Fruit fly (Drosophila melanogaster) whole organism, prepupa: ENCODE data around the gene hth.
A peak's percentile ranks its signal among the peaks of the same experiment; 100 is the strongest.

Source experiments
- CG10669 ChIP-seq: fragments of 200-800 bp; sonication (Bioruptor generic); optimal IDR thresholded peaks from 3 replicates; lab custom pipeline; 2018; ENCODE audit warnings: missing biosample characterization, mild to moderate bottlenecking, missing genetic modification characterization, moderate library complexity
- CG15336 ChIP-seq: fragments of 200-800 bp; sonication (Bioruptor generic); IDR thresholded peaks from 2 replicates; pipeline ENCODE4 v1.3.6; 2022; ENCODE audit warnings: missing biosample characterization, missing genetic modification characterization
- CG1621 ChIP-seq: fragments of 200-800 bp; sonication (Bioruptor generic); optimal IDR thresholded peaks from 3 replicates; lab custom pipeline; 2018; ENCODE audit warnings: missing biosample characterization, mild to moderate bottlenecking, missing genetic modification characterization
- CG16779 ChIP-seq: fragments of 200-800 bp; sonication (Bioruptor generic); optimal IDR thresholded peaks from 3 replicates; lab custom pipeline; 2017; ENCODE audit warnings: missing biosample characterization, mild to moderate bottlenecking, missing genetic modification characterization
- CG3032 ChIP-seq: fragments of 200-800 bp; optimal IDR thresholded peaks from 2 replicates; lab custom pipeline; 2019; ENCODE audit warnings: missing biosample characterization, mild to moderate bottlenecking, missing genetic modification characterization, moderate library complexity
- CG31627 ChIP-seq: fragments of 200-800 bp; sonication (Bioruptor generic); optimal IDR thresholded peaks from 3 replicates; lab custom pipeline; 2016; ENCODE audit warnings: missing biosample characterization, missing genetic modification characterization
- CG32006 ChIP-seq: fragments of 200-800 bp; sonication (Bioruptor generic); optimal IDR thresholded peaks from 3 replicates; lab custom pipeline; 2017; ENCODE audit warnings: missing biosample characterization, mild to moderate bottlenecking, missing genetic modification characterization
- CG34406 ChIP-seq: fragments of 200-800 bp; sonication (Bioruptor generic); optimal IDR thresholded peaks from 3 replicates; lab custom pipeline; 2016; ENCODE audit warnings: missing biosample characterization, missing genetic modification characterization
- CG4318 ChIP-seq: fragments of 200-800 bp; sonication (Bioruptor generic); optimal IDR thresholded peaks from 3 replicates; lab custom pipeline; 2017; ENCODE audit warnings: missing biosample characterization, mild to moderate bottlenecking, missing genetic modification characterization
- CG6163 ChIP-seq: fragments of 200-800 bp; sonication (Bioruptor generic); IDR thresholded peaks from 3 replicates; pipeline ENCODE4 v1.3.6; 2022; ENCODE audit warnings: missing biosample characterization, missing genetic modification characterization
- CG6808 ChIP-seq: fragments of 200-800 bp; sonication (Bioruptor generic); optimal IDR thresholded peaks from 3 replicates; lab custom pipeline; 2017; ENCODE audit warnings: missing biosample characterization, missing genetic modification characterization, mild to moderate bottlenecking, moderate library complexity, missing genetic modification reagents
- CG6854 ChIP-seq: fragments of 200-800 bp; sonication (Bioruptor generic); optimal IDR thresholded peaks from 2 replicates; lab custom pipeline; 2017; ENCODE audit warnings: missing biosample characterization, mild to moderate bottlenecking, missing genetic modification characterization
- CG8119 ChIP-seq: fragments of 200-800 bp; sonication (Bioruptor generic); IDR thresholded peaks from 3 replicates; pipeline ENCODE4 v1.3.6; 2022; ENCODE audit warnings: missing biosample characterization, missing genetic modification characterization
- CG8632 ChIP-seq: fragments of 200-800 bp; sonication (Bioruptor generic); optimal IDR thresholded peaks from 3 replicates; lab custom pipeline; 2016; ENCODE audit warnings: missing biosample characterization, missing genetic modification characterization
- CG9139 ChIP-seq: fragments of 200-800 bp; sonication (Bioruptor generic); optimal IDR thresholded peaks from 3 replicates; lab custom pipeline; 2017; ENCODE audit warnings: missing biosample characterization, mild to moderate bottlenecking, missing genetic modification characterization
- Eip78C ChIP-seq: fragments of 200-800 bp; sonication (Bioruptor generic); peaks from one replicate; lab custom pipeline; 2016; ENCODE audit warnings: missing biosample characterization, missing genetic modification characterization
- Eip93F ChIP-seq: fragments of 200-800 bp; sonication (Bioruptor generic); optimal IDR thresholded peaks from 2 replicates; lab custom pipeline; 2016; ENCODE audit warnings: missing biosample characterization, mild to moderate bottlenecking, missing genetic modification characterization
- Ets96B ChIP-seq: fragments of 200-800 bp; optimal IDR thresholded peaks from 2 replicates; lab custom pipeline; 2019; ENCODE audit warnings: missing biosample characterization, mild to moderate bottlenecking, missing genetic modification characterization, moderate library complexity
- Hr39 ChIP-seq: fragments of 200-800 bp; sonication (Bioruptor generic); optimal IDR thresholded peaks from 2 replicates; lab custom pipeline; 2016; ENCODE audit warnings: missing biosample characterization, missing genetic modification characterization
- Met ChIP-seq: fragments of 200-800 bp; sonication (Bioruptor generic); optimal IDR thresholded peaks from 3 replicates; lab custom pipeline; 2016; ENCODE audit warnings: missing biosample characterization, missing genetic modification characterization
- Sox15 ChIP-seq: fragments of 200-800 bp; sonication (Bioruptor generic); optimal IDR thresholded peaks from 3 replicates; lab custom pipeline; 2016; ENCODE audit warnings: missing biosample characterization, missing genetic modification characterization
- acj6 ChIP-seq: fragments of 200-800 bp; sonication (Bioruptor generic); optimal IDR thresholded peaks from 3 replicates; lab custom pipeline; 2016; ENCODE audit warnings: missing biosample characterization, missing genetic modification characterization
- cyc ChIP-seq: fragments of 200-800 bp; sonication (Bioruptor generic); optimal IDR thresholded peaks from 3 replicates; lab custom pipeline; 2016; ENCODE audit warnings: missing biosample characterization, missing genetic modification characterization
- dsx ChIP-seq: fragments of 200-800 bp; optimal IDR thresholded peaks from 3 replicates; lab custom pipeline; 2019; ENCODE audit warnings: missing biosample characterization, mild to moderate bottlenecking, missing genetic modification characterization, moderate library complexity; ENCODE audit not compliant: poor library complexity, severe bottlenecking
- eg ChIP-seq: fragments of 200-800 bp; sonication (Bioruptor generic); IDR thresholded peaks from 3 replicates; pipeline ENCODE4 v1.3.6; 2022; ENCODE audit warnings: missing biosample characterization, missing genetic modification characterization
- fd59A ChIP-seq: fragments of 200-800 bp; sonication (Bioruptor generic); optimal IDR thresholded peaks from 2 replicates; lab custom pipeline; 2017; ENCODE audit warnings: missing biosample characterization, mild to moderate bottlenecking, missing genetic modification characterization, missing genetic modification reagents
- net ChIP-seq: fragments of 200-800 bp; sonication (Bioruptor generic); optimal IDR thresholded peaks from 3 replicates; lab custom pipeline; 2016; ENCODE audit warnings: missing biosample characterization, missing genetic modification characterization
- salr ChIP-seq, 2 experiments: fragments of 200-800 bp; sonication (Bioruptor generic); optimal IDR thresholded peaks; 3 replicates each; lab custom pipeline; 2016 to 2018; ENCODE audit warnings: missing biosample characterization in 2 of 2, missing genetic modification characterization in 2 of 2, mild to moderate bottlenecking in 1 of 2
- spab ChIP-seq: fragments of 200-800 bp; sonication (Bioruptor generic); optimal IDR thresholded peaks from 2 replicates; lab custom pipeline; 2017; ENCODE audit warnings: missing biosample characterization, mild to moderate bottlenecking, missing genetic modification characterization, missing genetic modification reagents
- ss ChIP-seq, 2 experiments: fragments of 200-800 bp; sonication (Bioruptor generic); optimal IDR thresholded peaks; 2 replicates in 1 of 2; 3 replicates in 1 of 2; lab custom pipeline; 2017 to 2018; ENCODE audit warnings: mild to moderate bottlenecking in 2 of 2, missing biosample characterization in 2 of 2, missing genetic modification characterization in 2 of 2, moderate library complexity in 1 of 2
- svp ChIP-seq: fragments of 200-800 bp; sonication (Bioruptor generic); peaks from one replicate; lab custom pipeline; 2016; ENCODE audit warnings: missing biosample characterization, missing genetic modification characterization
- topi ChIP-seq: fragments of 200-800 bp; sonication (Bioruptor generic); optimal IDR thresholded peaks from 3 replicates; lab custom pipeline; 2016; ENCODE audit warnings: missing biosample characterization, missing genetic modification characterization

The hth gene

dm6 chr3R:10594167-10594779, 45.1 kb downstream of the hth start:
- no peak for TF ChIP-seq Hr39
- no peak for TF ChIP-seq CG8632 (GFP tag; lab: Kevin White, UChicago)
- TF ChIP-seq Met: no peak

dm6 chr3R:10593270-10593669, 46.1 kb downstream of the hth start:
- TF ChIP-seq eg (GFP tag; lab: Robert Waterston, UW) (no peak), dsx (GFP tag; lab: Kevin White, UChicago) (peak; percentile 64)

dm6 chr3R:10592820-10593219, 46.5 kb downstream of the hth start:
- no peak for TF ChIP-seq Met
- no peak for TF ChIP-seq cyc (GFP tag; lab: Kevin White, UChicago)
- no peak for TF ChIP-seq eg (GFP tag; lab: Robert Waterston, UW)
- TF ChIP-seq ss (GFP tag; optimal IDR thresholded peaks at IDR 0.05; lab: Kevin White, UChicago): peak; percentile 76 to 77
- TF ChIP-seq Eip78C (GFP tag; lab: Kevin White, UChicago): peak; percentile 59
- no peak for TF ChIP-seq fd59A (GFP tag; lab: Kevin White, UChicago)
- TF ChIP-seq CG34406 (GFP tag; lab: Kevin White, UChicago): peak; percentile 2
- TF ChIP-seq CG6808 (GFP tag; lab: Kevin White, UChicago): peak; percentile 78
- TF ChIP-seq CG1621 (tag; lab: Kevin White, UChicago): peak; percentile 59
- peak; percentile 31 for TF ChIP-seq CG32006 (GFP tag; lab: Kevin White, UChicago)
- peak; percentile 56; the same call in 2 of the 3 replicates for TF ChIP-seq CG6163 (GFP tag; lab: Robert Waterston, UW)
- peak; percentile 79 for TF ChIP-seq CG9139
- peak; percentile 3 for TF ChIP-seq net (GFP tag; lab: Kevin White, UChicago)
- TF ChIP-seq CG3032 (tag; lab: Kevin White, UChicago): peak; percentile 27
- TF ChIP-seq svp (GFP tag; lab: Kevin White, UChicago): no peak
- TF ChIP-seq CG10669 (GFP tag; lab: Kevin White, UChicago): peak; percentile 42
- TF ChIP-seq Sox15 (GFP tag; lab: Kevin White, UChicago): no peak
- peak; percentile 32 for TF ChIP-seq Ets96B
- TF ChIP-seq CG16779 (tag; lab: Kevin White, UChicago): peak; percentile 38
- TF ChIP-seq salr (GFP tag; optimal IDR thresholded peaks at IDR 0.05; lab: Kevin White, UChicago): peak in 1 of 2 experiments; percentile 21
- peak; percentile 62 for TF ChIP-seq spab (GFP tag; lab: Kevin White, UChicago)
- TF ChIP-seq CG8119 (GFP tag; lab: Robert Waterston, UW): peak; percentile 40; the same call in 2 of the 3 replicates

- TF ChIP-seq CG8119 (GFP tag; lab: Robert Waterston, UW) (no peak), CG31627 (no peak), CG15336 (GFP tag; lab: Robert Waterston, UW) (no peak), CG4318 (GFP tag; lab: Kevin White, UChicago) (no peak), CG3032 (tag; lab: Kevin White, UChicago) (no peak), svp (GFP tag; lab: Kevin White, UChicago) (no peak), Eip93F (no peak), Sox15 (GFP tag; lab: Kevin White, UChicago) (no peak), cyc (GFP tag; lab: Kevin White, UChicago) (no peak), CG8632 (GFP tag; lab: Kevin White, UChicago) (no peak), CG6854 (GFP tag; lab: Kevin White, UChicago) (no peak), acj6 (GFP tag; lab: Kevin White, UChicago) (no peak)
These were observed 47.9 kb downstream of the hth start for dm6 chr3R:10591464-10591863.

- TF ChIP-seq svp (GFP tag; lab: Kevin White, UChicago) (no peak), topi (GFP tag; lab: Kevin White, UChicago) (no peak)
These were observed 49.3 kb downstream of the hth start for dm6 chr3R:10590077-10590476.
